Worm (Caenorhabditis elegans) whole organism, L4 larva: ENCODE data around the gene C17C3.11.

Source experiments
- nhr-11 ChIP-seq: fragments of 150-350 bp; optimal IDR thresholded peaks from 2 replicates; lab custom pipeline; 2014; ENCODE audit warnings: missing biosample characterization, missing genetic modification characterization
- skn-1 ChIP-seq: fragments of 150-350 bp; optimal IDR thresholded peaks from 2 replicates; lab custom pipeline; 2014; ENCODE audit warnings: missing biosample characterization, missing genetic modification characterization

DNA sequence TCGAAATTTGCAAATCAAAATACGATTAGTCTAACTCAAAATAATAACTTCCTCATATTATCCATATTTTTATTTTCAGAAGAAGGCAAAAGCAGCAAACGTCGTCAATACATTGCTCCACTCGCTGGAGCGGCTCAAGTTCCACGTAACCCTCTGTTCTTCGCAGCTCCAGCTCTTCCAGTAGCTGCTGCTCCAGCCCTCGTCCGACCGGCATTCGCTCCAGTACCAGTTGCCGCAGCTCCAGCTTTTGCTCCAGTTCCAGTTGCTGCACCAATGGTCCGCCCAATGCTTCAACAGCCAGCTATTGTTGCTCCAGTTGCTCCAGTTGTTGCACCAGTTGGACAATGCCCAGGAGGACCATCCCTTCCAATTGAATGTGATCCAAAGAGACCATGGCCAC is 41.1 kb downstream of the C17C3.11 start:
- TF ChIP-seq skn-1 (tag; lab: Kevin White, UChicago) (no peak), nhr-11 (tag; lab: Kevin White, UChicago) (no peak)
